Fruit fly (Drosophila melanogaster) whole organism, embryonic: Measurements from ENCODE around the gene CG4709.

Experiments used
- Aef1 ChIP-seq: fragments of 200-800 bp; sonication (Bioruptor generic); IDR thresholded peaks from 3 replicates; pipeline ENCODE4 v1.3.6; 2022; ENCODE audit warnings: missing biosample characterization, missing genetic modification characterization
- B-H1 ChIP-seq: fragments of 200-800 bp; sonication (Bioruptor generic); IDR thresholded peaks from 3 replicates; pipeline ENCODE4 v1.3.6; 2022; ENCODE audit warnings: missing biosample characterization, missing genetic modification characterization
- Bteb2 ChIP-seq: fragments of 200-800 bp; sonication (Bioruptor generic); optimal IDR thresholded peaks from 2 replicates; lab custom pipeline; 2016; ENCODE audit warnings: missing biosample characterization, missing genetic modification characterization
- CG10147 ChIP-seq: fragments of 200-800 bp; sonication (Bioruptor generic); optimal IDR thresholded peaks from 2 replicates; lab custom pipeline; 2019; ENCODE audit warnings: missing biosample characterization, mild to moderate bottlenecking, missing genetic modification characterization, moderate library complexity
- CG10462 ChIP-seq: fragments of 200-800 bp; sonication (Bioruptor generic); optimal IDR thresholded peaks from 2 replicates; lab custom pipeline; 2016; ENCODE audit warnings: missing biosample characterization, missing genetic modification characterization
- CG11504 ChIP-seq: fragments of 200-800 bp; sonication (Bioruptor generic); optimal IDR thresholded peaks from 3 replicates; lab custom pipeline; 2019; ENCODE audit warnings: missing biosample characterization, mild to moderate bottlenecking, missing genetic modification characterization, moderate library complexity
- CG12659 ChIP-seq: fragments of 200-800 bp; sonication (Bioruptor generic); optimal IDR thresholded peaks from 3 replicates; lab custom pipeline; 2017; ENCODE audit warnings: mild to moderate bottlenecking, missing biosample characterization, missing genetic modification reagents, missing genetic modification characterization
- CG15073 ChIP-seq: fragments of 200-800 bp; sonication (Bioruptor generic); optimal IDR thresholded peaks from 2 replicates; lab custom pipeline; 2016; ENCODE audit warnings: missing biosample characterization, missing genetic modification characterization
- CG1603 ChIP-seq: fragments of 200-800 bp; sonication (Bioruptor generic); optimal IDR thresholded peaks from 2 replicates; lab custom pipeline; 2019; ENCODE audit warnings: missing biosample characterization, mild to moderate bottlenecking, missing genetic modification characterization, moderate library complexity
- CG2875 ChIP-seq: fragments of 200-800 bp; sonication (Bioruptor generic); optimal IDR thresholded peaks from 2 replicates; lab custom pipeline; 2017; ENCODE audit warnings: missing biosample characterization, mild to moderate bottlenecking, missing genetic modification characterization, missing genetic modification reagents
- CG3847 ChIP-seq: fragments of 200-800 bp; sonication (Bioruptor generic); IDR thresholded peaks from 2 replicates; pipeline ENCODE4 v1.3.6; 2022; ENCODE audit warnings: missing biosample characterization, missing genetic modification characterization
- CG4730 ChIP-seq: fragments of 200-800 bp; sonication (Bioruptor generic); IDR thresholded peaks from 2 replicates; pipeline ENCODE4 v1.3.6; 2022; ENCODE audit warnings: missing biosample characterization, missing genetic modification characterization
- CG6175 ChIP-seq: fragments of 200-800 bp; sonication (Bioruptor generic); IDR thresholded peaks from 3 replicates; pipeline ENCODE4 v1.3.6; 2022; ENCODE audit warnings: missing biosample characterization, missing genetic modification characterization
- CG6254 ChIP-seq: fragments of 200-800 bp; sonication (Bioruptor generic); optimal IDR thresholded peaks from 3 replicates; lab custom pipeline; 2017; ENCODE audit warnings: mild to moderate bottlenecking, missing biosample characterization, missing genetic modification reagents, missing genetic modification characterization
- CG6854 ChIP-seq: fragments of 200-800 bp; sonication (Bioruptor generic); optimal IDR thresholded peaks from 3 replicates; lab custom pipeline; 2017; ENCODE audit warnings: missing biosample characterization, mild to moderate bottlenecking, missing genetic modification characterization
- CG7839 ChIP-seq: fragments of 200-800 bp; sonication (Bioruptor generic); optimal IDR thresholded peaks from 3 replicates; lab custom pipeline; 2018; ENCODE audit warnings: missing biosample characterization, mild to moderate bottlenecking, missing genetic modification characterization, moderate library complexity
- CG9215 ChIP-seq: fragments of 200-800 bp; sonication (Bioruptor generic); IDR thresholded peaks from 2 replicates; pipeline ENCODE4 v1.3.6; 2022; ENCODE audit warnings: missing biosample characterization, missing genetic modification characterization
- CG9727 ChIP-seq: fragments of 200-800 bp; sonication (Bioruptor generic); optimal IDR thresholded peaks from 3 replicates; lab custom pipeline; 2017; ENCODE audit warnings: missing biosample characterization, mild to moderate bottlenecking, missing genetic modification characterization
- Dek ChIP-seq: fragments of 200-800 bp; sonication (Bioruptor generic); optimal IDR thresholded peaks from 3 replicates; lab custom pipeline; 2019; ENCODE audit warnings: missing biosample characterization, mild to moderate bottlenecking, missing genetic modification characterization, moderate library complexity
- Dfd ChIP-seq, 2 experiments: fragments of >200 bp; optimal IDR thresholded peaks; 2 replicates each; lab custom pipeline; 2017; ENCODE audit warnings: missing biosample characterization in 2 of 2, missing genetic modification characterization in 2 of 2
- Dip2 ChIP-seq: fragments of 200-800 bp; sonication (Bioruptor generic); IDR thresholded peaks from 2 replicates; pipeline ENCODE4 v1.3.6; 2022; ENCODE audit warnings: missing biosample characterization, missing genetic modification characterization
- Drgx ChIP-seq: fragments of 200-800 bp; sonication (Bioruptor generic); IDR thresholded peaks from 2 replicates; pipeline ENCODE4 v1.3.6; 2022; ENCODE audit warnings: missing biosample characterization, missing genetic modification characterization
- E2f1 ChIP-seq: fragments of 200-800 bp; sonication (Bioruptor generic); IDR thresholded peaks from 2 replicates; pipeline ENCODE4 v1.3.6; 2022; ENCODE audit warnings: missing biosample characterization, missing genetic modification characterization
- Eip74EF ChIP-seq, 2 experiments: fragments of 200-800 bp in 1 of 2; fragments of >200 bp in 1 of 2; sonication (Bioruptor generic) in 1 of 2; optimal IDR thresholded peaks; 2 replicates each; lab custom pipeline; 2017 to 2019; ENCODE audit warnings: missing biosample characterization in 2 of 2, missing genetic modification characterization in 2 of 2, mild to moderate bottlenecking in 1 of 2, moderate library complexity in 1 of 2
- Ets65A ChIP-seq: fragments of 200-800 bp; sonication (Bioruptor generic); peaks from one replicate; lab custom pipeline; 2016; ENCODE audit warnings: missing biosample characterization, missing genetic modification characterization
- GATAe ChIP-seq: fragments of 200-800 bp; sonication (Bioruptor generic); conservative IDR thresholded peaks from 2 replicates; pipeline ENCODE4 v1.3.6; 2022; ENCODE audit warnings: missing biosample characterization, missing genetic modification characterization
- Hmr ChIP-seq: fragments of 200-800 bp; sonication (Bioruptor generic); optimal IDR thresholded peaks from 3 replicates; lab custom pipeline; 2017; ENCODE audit warnings: mild to moderate bottlenecking, missing biosample characterization, missing genetic modification reagents, missing genetic modification characterization
- Hr51 ChIP-seq, 2 experiments: fragments of 200-800 bp; sonication (Bioruptor generic); optimal IDR thresholded peaks; 2 replicates in 1 of 2; 3 replicates in 1 of 2; lab custom pipeline; 2016 to 2018; ENCODE audit warnings: missing biosample characterization in 2 of 2, missing genetic modification characterization in 2 of 2, mild to moderate bottlenecking in 1 of 2, moderate library complexity in 1 of 2
- Mrtf ChIP-seq: fragments of 200-800 bp; sonication (Bioruptor generic); IDR thresholded peaks from 3 replicates; pipeline ENCODE4 v1.3.6; 2022; ENCODE audit warnings: missing biosample characterization, missing genetic modification characterization
- Nf-YA ChIP-seq: fragments of 200-800 bp; sonication (Bioruptor generic); IDR thresholded peaks from 2 replicates; pipeline ENCODE4 v1.3.6; 2022; ENCODE audit warnings: missing biosample characterization, missing genetic modification characterization
- Nf-YB ChIP-seq: fragments of 200-800 bp; sonication (Bioruptor generic); optimal IDR thresholded peaks from 3 replicates; lab custom pipeline; 2019; ENCODE audit warnings: missing biosample characterization, mild to moderate bottlenecking, missing genetic modification characterization, moderate library complexity
- Pdp1 ChIP-seq, 2 experiments: fragments of 200-800 bp; sonication (Bioruptor generic); optimal IDR thresholded peaks; 3 replicates each; lab custom pipeline; 2016; ENCODE audit warnings: missing biosample characterization in 2 of 2, missing genetic modification characterization in 2 of 2, mild to moderate bottlenecking in 1 of 2, moderate library complexity in 1 of 2
- Six4 ChIP-seq: fragments of 200-800 bp; sonication (Bioruptor generic); optimal IDR thresholded peaks from 2 replicates; lab custom pipeline; 2016; ENCODE audit warnings: missing biosample characterization, missing genetic modification characterization
- amos ChIP-seq: fragments of 200-800 bp; sonication (Bioruptor generic); IDR thresholded peaks from 2 replicates; pipeline ENCODE4 v1.3.6; 2022; ENCODE audit warnings: missing biosample characterization, missing genetic modification characterization; ENCODE audit not compliant: partially characterized antibody
- ato ChIP-seq: fragments of 200-800 bp; sonication (Bioruptor generic); IDR thresholded peaks from 2 replicates; pipeline ENCODE4 v1.3.6; 2022; ENCODE audit warnings: missing biosample characterization, missing genetic modification characterization; ENCODE audit not compliant: partially characterized antibody
- bab2 ChIP-seq: fragments of 200-800 bp; sonication (Bioruptor generic); optimal IDR thresholded peaks from 2 replicates; lab custom pipeline; 2016; ENCODE audit warnings: missing biosample characterization, missing genetic modification characterization
- br ChIP-seq: fragments of >200 bp; optimal IDR thresholded peaks from 2 replicates; lab custom pipeline; 2017
- corto ChIP-seq: fragments of 200-800 bp; sonication (Bioruptor generic); optimal IDR thresholded peaks from 2 replicates; lab custom pipeline; 2016; ENCODE audit warnings: missing biosample characterization, mild to moderate bottlenecking, missing genetic modification characterization, moderate library complexity
- disco-r ChIP-seq: fragments of 200-800 bp; sonication (Bioruptor generic); optimal IDR thresholded peaks from 2 replicates; lab custom pipeline; 2016; ENCODE audit warnings: missing biosample characterization, missing genetic modification characterization
- grau ChIP-seq: fragments of 200-800 bp; optimal IDR thresholded peaks from 3 replicates; lab custom pipeline; 2019; ENCODE audit warnings: missing biosample characterization, mild to moderate bottlenecking, missing genetic modification characterization, moderate library complexity
- hkb ChIP-seq, 2 experiments: fragments of 200-800 bp in 1 of 2; fragments of >200 bp in 1 of 2; sonication (Bioruptor generic) in 1 of 2; IDR thresholded peaks in 1 of 2; optimal IDR thresholded peaks in 1 of 2; 2 replicates each; pipeline versions ENCODE4 v1.3.6 to Lab custom; 2017 to 2022; ENCODE audit warnings: missing biosample characterization in 1 of 2, missing genetic modification characterization in 1 of 2
- knrl ChIP-seq: fragments of 200-800 bp; sonication (Bioruptor generic); IDR thresholded peaks from 3 replicates; pipeline ENCODE4 v1.3.6; 2022; ENCODE audit warnings: missing biosample characterization, missing genetic modification characterization; ENCODE audit not compliant: partially characterized antibody
- peb ChIP-seq: fragments of 200-800 bp; sonication (Bioruptor generic); IDR thresholded peaks from 2 replicates; pipeline ENCODE4 v1.3.6; 2022; ENCODE audit warnings: missing biosample characterization, missing genetic modification characterization
- prd ChIP-seq, 3 experiments: fragments of >200 bp in 2 of 3; fragments of 200-800 bp in 1 of 3; sonication (Bioruptor generic) in 1 of 3; optimal IDR thresholded peaks in 2 of 3; IDR thresholded peaks in 1 of 3; 2 replicates in 2 of 3; 3 replicates in 1 of 3; pipeline versions ENCODE4 v1.3.6 to Lab custom; 2017 to 2022; ENCODE audit warnings: missing biosample characterization in 1 of 3, missing genetic modification characterization in 1 of 3
- rib ChIP-seq: fragments of 200-800 bp; sonication (Bioruptor generic); IDR thresholded peaks from 2 replicates; pipeline ENCODE4 v1.3.6; 2022; ENCODE audit warnings: missing biosample characterization, missing genetic modification characterization
- slbo ChIP-seq: fragments of 200-800 bp; sonication (Bioruptor generic); IDR thresholded peaks from 2 replicates; pipeline ENCODE4 v1.3.6; 2022; ENCODE audit warnings: missing biosample characterization, missing genetic modification characterization
- ssp ChIP-seq: fragments of 200-800 bp; sonication (Bioruptor generic); IDR thresholded peaks from 2 replicates; pipeline ENCODE4 v1.3.6; 2022; ENCODE audit warnings: missing biosample characterization, missing genetic modification characterization
- sug ChIP-seq: fragments of 200-800 bp; optimal IDR thresholded peaks from 2 replicates; lab custom pipeline; 2019; ENCODE audit warnings: missing biosample characterization, mild to moderate bottlenecking, missing genetic modification characterization, moderate library complexity
- zfh2 ChIP-seq: fragments of 200-800 bp; sonication (Bioruptor generic); optimal IDR thresholded peaks from 2 replicates; lab custom pipeline; 2016; ENCODE audit warnings: missing biosample characterization, missing genetic modification characterization

Gene CG4709

dm6 chr2L:9938631-9939256 is 15.4 kb upstream of the CG4709 start, which contains the start of the genes Datp and CG4619 (continued):
- TF ChIP-seq slbo (GFP tag; lab: Robert Waterston, UW), result peak; percentile 71
- no peak for TF ChIP-seq Dip2 (GFP tag; lab: Robert Waterston, UW)
- no peak for TF ChIP-seq Hr51 (GFP tag; optimal IDR thresholded peaks at IDR 0.05; lab: Kevin White, UChicago)
- TF ChIP-seq CG11504 (tag; lab: Kevin White, UChicago), result no peak
- no peak for TF ChIP-seq grau
- TF ChIP-seq Dek (tag; lab: Kevin White, UChicago), result no peak
- peak; percentile 59; the same call in 2 of the 3 replicates for TF ChIP-seq Aef1
- TF ChIP-seq br (lab: Kevin White, UChicago), result no peak
- no peak for TF ChIP-seq sug (tag; lab: Kevin White, UChicago)
- TF ChIP-seq CG9215, result peak; percentile 38
- TF ChIP-seq CG10462 (GFP tag; lab: Kevin White, UChicago), result no peak
- no peak for TF ChIP-seq Six4 (GFP tag; lab: Kevin White, UChicago)
- TF ChIP-seq B-H1, result no peak
- TF ChIP-seq CG1603, result peak; percentile 74
- TF ChIP-seq CG10147 (GFP tag; lab: Kevin White, UChicago), result no peak
- TF ChIP-seq CG15073 (GFP tag; lab: Kevin White, UChicago), result no peak
- TF ChIP-seq CG4730, result no peak
- no peak for TF ChIP-seq CG2875 (GFP tag; lab: Kevin White, UChicago)
- TF ChIP-seq CG12659 (GFP tag; lab: Kevin White, UChicago), result peak; percentile 44
- TF ChIP-seq Bteb2 (GFP tag; lab: Kevin White, UChicago), result no peak
- TF ChIP-seq Nf-YB (GFP tag; lab: Kevin White, UChicago), result no peak
- peak; percentile 20 for TF ChIP-seq disco-r (GFP tag; lab: Kevin White, UChicago)
- peak; percentile 83 for TF ChIP-seq CG3847
- TF ChIP-seq ato (GFP tag; lab: Robert Waterston, UW), result no peak
- TF ChIP-seq hkb (optimal IDR thresholded peaks at IDR 0.05; lab: Kevin White, UChicago), result no peak
- no peak for TF ChIP-seq hkb (GFP tag; IDR thresholded peaks at IDR 0.05; lab: Robert Waterston, UW)
- TF ChIP-seq Dfd (GFP tag; optimal IDR thresholded peaks at IDR 0.05; lab: Kevin White, UChicago), result no peak
- TF ChIP-seq prd (optimal IDR thresholded peaks at IDR 0.05; lab: Kevin White, UChicago), result no peak
- peak; percentile 20; the same call in 1 of the 3 replicates for TF ChIP-seq prd (GFP tag; IDR thresholded peaks at IDR 0.05; lab: Robert Waterston, UW)
- peak; percentile 77 for TF ChIP-seq zfh2 (GFP tag; lab: Kevin White, UChicago)
- peak; percentile 19; the same call in 1 of the 2 replicates for TF ChIP-seq amos
- peak; percentile 91 for TF ChIP-seq Ets65A (GFP tag; lab: Kevin White, UChicago)
- no peak for TF ChIP-seq E2f1 (GFP tag; lab: Robert Waterston, UW)
- no peak for TF ChIP-seq CG6254 (GFP tag; lab: Kevin White, UChicago)
- TF ChIP-seq Eip74EF (GFP tag; optimal IDR thresholded peaks at IDR 0.05; lab: Kevin White, UChicago), result no peak
- TF ChIP-seq Mrtf (GFP tag; lab: Robert Waterston, UW), result no peak
- 0 out of 3 replicates have a peak, but pooled peaks have one; percentile 24 for TF ChIP-seq knrl
- peak; percentile 12 to 95 for TF ChIP-seq Pdp1 (GFP tag; optimal IDR thresholded peaks at IDR 0.05; lab: Kevin White, UChicago)
- TF ChIP-seq CG9727 (GFP tag; lab: Kevin White, UChicago), result no peak
- TF ChIP-seq CG6854 (GFP tag; lab: Kevin White, UChicago), result no peak
- TF ChIP-seq Hmr, result no peak
- no peak for TF ChIP-seq ssp (GFP tag; lab: Robert Waterston, UW)
- no peak for TF ChIP-seq CG6175 (GFP tag; lab: Robert Waterston, UW)
- no peak for TF ChIP-seq corto
- TF ChIP-seq Nf-YA, result no peak
- no peak for TF ChIP-seq peb (GFP tag; lab: Robert Waterston, UW)
- TF ChIP-seq GATAe (GFP tag; lab: Robert Waterston, UW), result no peak
- peak; percentile 36; the same call in 1 of the 2 replicates for TF ChIP-seq Drgx (GFP tag; lab: Robert Waterston, UW)
- peak; percentile 5 for TF ChIP-seq bab2 (GFP tag; lab: Kevin White, UChicago)
- TF ChIP-seq CG7839 (tag; lab: Kevin White, UChicago), result no peak
- TF ChIP-seq rib, result no peak
